Fruit fly (Drosophila melanogaster): ENCODE data around the gene CG14074.

The CG14074 gene

DNA sequence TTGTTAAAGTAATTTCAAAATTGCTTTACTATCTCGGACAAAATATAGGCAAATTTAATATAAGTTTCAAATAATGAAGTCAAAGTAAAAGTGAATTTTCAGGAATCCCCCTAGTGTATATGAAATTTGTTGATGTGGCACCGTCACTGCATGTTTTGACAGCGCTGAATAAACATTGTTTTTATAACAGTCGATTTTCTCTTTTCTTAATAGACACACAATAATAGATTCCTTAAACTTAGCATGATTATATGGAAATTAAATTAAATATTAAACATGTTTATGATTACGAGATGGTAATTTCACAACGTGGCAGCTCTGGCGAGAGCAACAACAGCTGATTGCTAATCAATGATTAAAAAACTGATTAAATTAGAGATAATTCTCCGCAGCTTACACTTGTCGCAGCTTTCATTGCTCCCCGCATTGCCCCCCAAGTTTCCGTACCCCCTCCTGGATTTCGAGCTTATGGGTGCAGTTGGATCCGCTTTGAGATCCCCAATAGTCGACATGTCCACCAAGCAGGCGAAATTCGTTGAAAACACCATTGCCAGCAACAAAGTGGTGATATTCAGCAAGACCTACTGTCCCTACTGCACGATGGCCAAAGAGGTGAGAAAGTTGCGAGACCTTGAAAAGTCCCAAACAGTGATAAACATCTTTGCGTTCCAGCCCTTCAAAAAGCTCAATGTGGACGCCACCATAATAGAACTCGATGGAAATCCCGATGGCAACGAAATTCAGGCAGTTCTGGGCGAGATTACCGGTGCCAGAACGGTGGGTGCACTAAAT, 3.2 kb downstream of the CG14074 start, which contains the start of gene Grx1 (continued):
- TF ChIP-seq GATAe (GFP tag; conservative IDR thresholded peaks at IDR 0.05) (peak; percentile 81), psq (GFP tag; optimal IDR thresholded peaks at IDR 0.05) (no peak), CG8281 (tag; optimal IDR thresholded peaks at IDR 0.05) (no peak), slp2 (GFP tag; optimal IDR thresholded peaks at IDR 0.05) (no peak), CG16863 (GFP tag; optimal IDR thresholded peaks at IDR 0.05) (peak; percentile 27), stc (GFP tag; IDR thresholded peaks at IDR 0.05) (no peak; the same call in 1 of the 2 replicates), CG2889 (GFP tag; IDR thresholded peaks at IDR 0.05) (no peak), CG14014 (GFP tag; IDR thresholded peaks at IDR 0.05) (no peak), ash1 (GFP tag; optimal IDR thresholded peaks at IDR 0.05) (no peak), CG6689 (GFP tag; IDR thresholded peaks at IDR 0.05) (peak; percentile 61), zen2 (GFP tag; IDR thresholded peaks at IDR 0.05; ENCODE audit: partially characterized antibody) (no peak), chif (GFP tag; optimal IDR thresholded peaks at IDR 0.05) (peak; percentile 38 to 49), Asciz (GFP tag; optimal IDR thresholded peaks at IDR 0.05) (peak; percentile 50), Pdp1 (GFP tag; optimal IDR thresholded peaks at IDR 0.05) (peak; percentile 43 to 92), Hr3 (GFP tag; optimal IDR thresholded peaks at IDR 0.05) (peak; percentile 49), cato (GFP tag; optimal IDR thresholded peaks at IDR 0.05; ENCODE audit: borderline replicate concordance) (no peak), CG13123 (GFP tag; optimal IDR thresholded peaks at IDR 0.05) (peak; percentile 21), ab (GFP tag; optimal IDR thresholded peaks at IDR 0.05) (no peak), CG4404 (GFP tag; IDR thresholded peaks at IDR 0.05) (no peak), abd-A (tag; optimal IDR thresholded peaks at IDR 0.05) (no peak), vvl (GFP tag; IDR thresholded peaks at IDR 0.05) (peak; percentile 67), ttk (GFP tag; IDR thresholded peaks at IDR 0.05) (no peak), Oli (tag; optimal IDR thresholded peaks at IDR 0.05) (peak; percentile 22), CG33557 (GFP tag; optimal IDR thresholded peaks at IDR 0.05) (peak; percentile 17), CG4328 (GFP tag; optimal IDR thresholded peaks at IDR 0.05) (peak; percentile 43), CG15601 (tag; optimal IDR thresholded peaks at IDR 0.05) (peak; percentile 54), en (GFP tag; optimal IDR thresholded peaks at IDR 0.05) (no peak), Six4 (GFP tag; optimal IDR thresholded peaks at IDR 0.05) (peak; percentile 36), pita (GFP tag; optimal IDR thresholded peaks at IDR 0.05) (no peak), CG7357 (GFP tag; IDR thresholded peaks at IDR 0.05) (no peak), h (optimal IDR thresholded peaks at IDR 0.05) (no peak), Doc3 (GFP tag; IDR thresholded peaks at IDR 0.05; ENCODE audit: partially characterized antibody) (no peak), ind (GFP tag; optimal IDR thresholded peaks at IDR 0.05) (peak; percentile 66), tgo (GFP tag; IDR thresholded peaks at IDR 0.05) (peak; percentile 26; the same call in 1 of the 3 replicates), dmrt99B (tag; optimal IDR thresholded peaks at IDR 0.05) (peak; percentile 53), CG17359 (tag; optimal IDR thresholded peaks at IDR 0.05) (peak; percentile 8), scrt (GFP tag; optimal IDR thresholded peaks at IDR 0.05) (peak; percentile 65), CG9215 (GFP tag; IDR thresholded peaks at IDR 0.05) (no peak), lbe (GFP tag; optimal IDR thresholded peaks at IDR 0.05) (peak; percentile 63), Scr (GFP tag; IDR thresholded peaks at IDR 0.05; ENCODE audit: partially characterized antibody) (no peak), Adf1 (GFP tag; IDR thresholded peaks at IDR 0.05) (no peak; the same call in 1 of the 2 replicates), Dll (GFP tag; IDR thresholded peaks at IDR 0.05; ENCODE audit: partially characterized antibody) (no peak), CG5953 (GFP tag; IDR thresholded peaks at IDR 0.05) (no peak), Tbp (GFP tag; optimal IDR thresholded peaks at IDR 0.05) (no peak), her (GFP tag; optimal IDR thresholded peaks at IDR 0.05) (no peak), dysf (GFP tag; IDR thresholded peaks at IDR 0.05) (no peak), CG30403 (GFP tag; optimal IDR thresholded peaks at IDR 0.05) (peak; percentile 76), CG9727 (GFP tag; optimal IDR thresholded peaks at IDR 0.05) (peak; percentile 49), dimm (GFP tag; IDR thresholded peaks at IDR 0.05) (no peak), cg (GFP tag; optimal IDR thresholded peaks at IDR 0.05) (no peak)
